Worm (Caenorhabditis elegans) whole organism, young adult: Measurements from ENCODE around the gene F01G10.10.

ENCODE experiments used
- B0019.2 ChIP-seq: fragments of 200-800 bp; sonication (Bioruptor generic); conservative IDR thresholded peaks from 2 replicates; pipeline ENCODE4 v1.3.6; 2022; ENCODE audit warnings: missing genetic modification reagents, missing genetic modification characterization, missing compliant biosample characterization
- C06A6.2 ChIP-seq: fragments of 200-800 bp; sonication (Bioruptor generic); conservative IDR thresholded peaks from 2 replicates; pipeline ENCODE4 v1.3.6; 2022; ENCODE audit warnings: missing genetic modification characterization, missing compliant biosample characterization
- C17E4.6 ChIP-seq: fragments of 200-800 bp; sonication (Bioruptor generic); IDR thresholded peaks from 2 replicates; pipeline ENCODE4 v1.3.6; 2022; ENCODE audit warnings: missing genetic modification reagents, missing genetic modification characterization, missing compliant biosample characterization
- D2030.7 ChIP-seq: fragments of 200-800 bp; sonication (Bioruptor generic); IDR thresholded peaks from 2 replicates; pipeline ENCODE4 v1.3.6; 2022; ENCODE audit warnings: missing genetic modification reagents, missing genetic modification characterization, missing compliant biosample characterization
- F22D6.2 ChIP-seq: sonication (generic microtip); optimal IDR thresholded peaks from 2 replicates; lab custom pipeline; 2016; ENCODE audit warnings: mild to moderate bottlenecking, missing genetic modification characterization, missing compliant biosample characterization
- F33H1.4 ChIP-seq: fragments of 200-800 bp; sonication (Bioruptor generic); IDR thresholded peaks from 2 replicates; pipeline ENCODE4 v1.3.6; 2022; ENCODE audit warnings: missing genetic modification reagents, missing genetic modification characterization, missing compliant biosample characterization
- F37B4.10 ChIP-seq: fragments of 200-800 bp; sonication (Bioruptor generic); IDR thresholded peaks from 2 replicates; pipeline ENCODE4 v1.3.6; 2022; ENCODE audit warnings: missing genetic modification characterization, missing compliant biosample characterization
- F52B5.7 ChIP-seq: sonication (generic microtip); optimal IDR thresholded peaks from 2 replicates; lab custom pipeline; 2016; ENCODE audit warnings: mild to moderate bottlenecking, missing genetic modification characterization, missing compliant biosample characterization
- F57A8.1 ChIP-seq: fragments of 200-800 bp; sonication (Bioruptor generic); optimal IDR thresholded peaks from 2 replicates; lab custom pipeline; 2018; ENCODE audit warnings: mild to moderate bottlenecking, missing genetic modification characterization, moderate library complexity, missing compliant biosample characterization
- T26A5.8 ChIP-seq: sonication (generic microtip); optimal IDR thresholded peaks from 2 replicates; lab custom pipeline; 2016; ENCODE audit warnings: missing genetic modification characterization, missing compliant biosample characterization
- Y56A3A.18 ChIP-seq: fragments of 200-800 bp; sonication (Bioruptor generic); IDR thresholded peaks from 2 replicates; pipeline ENCODE4 v1.3.6; 2022; ENCODE audit warnings: missing genetic modification reagents, missing genetic modification characterization, missing compliant biosample characterization
- Y67H2A.10 ChIP-seq: fragments of 200-800 bp; sonication (Bioruptor generic); conservative IDR thresholded peaks from 2 replicates; pipeline ENCODE4 v1.3.6; 2022; ENCODE audit warnings: missing genetic modification reagents, missing genetic modification characterization, missing compliant biosample characterization
- Y95B8A.8 ChIP-seq: fragments of 200-800 bp; sonication (Bioruptor generic); IDR thresholded peaks from 2 replicates; pipeline ENCODE4 v1.3.6; 2022; ENCODE audit warnings: missing genetic modification reagents, missing genetic modification characterization, missing compliant biosample characterization
- aptf-2 ChIP-seq: fragments of 200-800 bp; sonication (Bioruptor generic); conservative IDR thresholded peaks from 2 replicates; pipeline ENCODE4 v1.3.6; 2022; ENCODE audit warnings: missing genetic modification reagents, missing genetic modification characterization, missing compliant biosample characterization
- atf-7 ChIP-seq: sonication (generic microtip); optimal IDR thresholded peaks from 2 replicates; lab custom pipeline; 2017; ENCODE audit warnings: mild to moderate bottlenecking, missing genetic modification characterization, missing compliant biosample characterization
- attf-3 ChIP-seq: fragments of 200-800 bp; sonication (Bioruptor generic); conservative IDR thresholded peaks from 2 replicates; pipeline ENCODE4 v1.3.6; 2022; ENCODE audit warnings: missing genetic modification reagents, missing genetic modification characterization, missing compliant biosample characterization
- attf-6 ChIP-seq: fragments of 200-800 bp; sonication (Bioruptor generic); IDR thresholded peaks from 2 replicates; pipeline ENCODE4 v1.3.6; 2022; ENCODE audit warnings: missing genetic modification reagents, missing genetic modification characterization, missing compliant biosample characterization
- bed-2 ChIP-seq: fragments of 200-800 bp; sonication (Bioruptor generic); IDR thresholded peaks from 2 replicates; pipeline ENCODE4 v1.3.6; 2022; ENCODE audit warnings: missing genetic modification reagents, missing genetic modification characterization, missing compliant biosample characterization
- cebp-2 ChIP-seq: fragments of 200-800 bp; sonication (Bioruptor generic); IDR thresholded peaks from 2 replicates; pipeline ENCODE4 v1.3.6; 2022; ENCODE audit warnings: missing genetic modification characterization, missing compliant biosample characterization
- ceh-27 ChIP-seq: fragments of 200-800 bp; sonication (Bioruptor generic); optimal IDR thresholded peaks from 2 replicates; lab custom pipeline; 2018; ENCODE audit warnings: mild to moderate bottlenecking, missing genetic modification characterization, moderate library complexity, missing compliant biosample characterization
- ceh-79 ChIP-seq: sonication (generic microtip); optimal IDR thresholded peaks from 2 replicates; lab custom pipeline; 2017; ENCODE audit warnings: mild to moderate bottlenecking, missing genetic modification characterization, missing compliant biosample characterization
- ceh-91 ChIP-seq: fragments of 200-800 bp; sonication (Bioruptor generic); IDR thresholded peaks from 2 replicates; pipeline ENCODE4 v1.3.6; 2022; ENCODE audit warnings: missing genetic modification reagents, missing genetic modification characterization, missing compliant biosample characterization
- dpl-1 ChIP-seq: fragments of 150-350 bp; optimal IDR thresholded peaks from 2 replicates; lab custom pipeline; 2014; ENCODE audit warnings: missing biosample characterization, missing genetic modification reagents, missing genetic modification characterization
- gei-17 ChIP-seq: fragments of 200-800 bp; sonication (Bioruptor generic); optimal IDR thresholded peaks from 2 replicates; lab custom pipeline; 2018; ENCODE audit warnings: mild to moderate bottlenecking, missing genetic modification characterization, missing compliant biosample characterization
- hlh-26 ChIP-seq: fragments of 200-800 bp; sonication (Bioruptor generic); conservative IDR thresholded peaks from 2 replicates; pipeline ENCODE4 v1.3.6; 2022; ENCODE audit warnings: missing genetic modification reagents, missing genetic modification characterization, missing compliant biosample characterization
- hsf-1 ChIP-seq: fragments of 200-800 bp; sonication (Bioruptor generic); IDR thresholded peaks from 2 replicates; pipeline ENCODE4 v1.3.6; 2022; ENCODE audit warnings: missing genetic modification reagents, missing genetic modification characterization, missing compliant biosample characterization
- let-526 ChIP-seq: fragments of 200-800 bp; sonication (Bioruptor generic); IDR thresholded peaks from 2 replicates; pipeline ENCODE4 v1.3.6; 2022; ENCODE audit warnings: missing genetic modification reagents, missing genetic modification characterization, missing compliant biosample characterization
- let-607 ChIP-seq, 2 experiments: fragments of 200-800 bp in 1 of 2; sonication (Bioruptor generic) in 1 of 2; sonication (generic microtip) in 1 of 2; optimal IDR thresholded peaks; 2 replicates each; lab custom pipeline; 2016 to 2018; ENCODE audit warnings: mild to moderate bottlenecking in 2 of 2, missing compliant biosample characterization in 2 of 2, missing genetic modification characterization in 2 of 2, moderate library complexity in 2 of 2, missing genotype in 1 of 2
- lir-1 ChIP-seq: fragments of 200-800 bp; sonication (Bioruptor generic); conservative IDR thresholded peaks from 2 replicates; pipeline ENCODE4 v1.3.6; 2022; ENCODE audit warnings: missing genetic modification reagents, missing genetic modification characterization, missing compliant biosample characterization
- lsy-27 ChIP-seq: sonication (generic microtip); optimal IDR thresholded peaks from 2 replicates; lab custom pipeline; 2017; ENCODE audit warnings: missing genetic modification characterization, mild to moderate bottlenecking, missing compliant biosample characterization, antibody characterized with exemption, missing genotype, borderline replicate concordance; ENCODE audit not compliant: insufficient read depth
- madf-10 ChIP-seq: sonication (generic microtip); optimal IDR thresholded peaks from 2 replicates; lab custom pipeline; 2016; ENCODE audit warnings: mild to moderate bottlenecking, missing genetic modification characterization, missing compliant biosample characterization
- madf-3 ChIP-seq: fragments of 200-800 bp; sonication (Bioruptor generic); IDR thresholded peaks from 2 replicates; pipeline ENCODE4 v1.3.6; 2022; ENCODE audit warnings: missing genetic modification reagents, missing genetic modification characterization, missing compliant biosample characterization
- mcd-1 ChIP-seq: fragments of 200-800 bp; sonication (Bioruptor generic); IDR thresholded peaks from 2 replicates; pipeline ENCODE4 v1.3.6; 2022; ENCODE audit warnings: missing genetic modification reagents, missing genetic modification characterization, missing compliant biosample characterization
- mxl-1 ChIP-seq: sonication (generic microtip); optimal IDR thresholded peaks from 2 replicates; lab custom pipeline; 2016; ENCODE audit warnings: missing genetic modification characterization, missing compliant biosample characterization
- nfyb-1 ChIP-seq: fragments of 200-800 bp; sonication (Bioruptor generic); IDR thresholded peaks from 2 replicates; pipeline ENCODE4 v1.3.6; 2022; ENCODE audit warnings: missing genetic modification reagents, missing genetic modification characterization, missing compliant biosample characterization
- nhr-80 ChIP-seq: sonication (generic microtip); optimal IDR thresholded peaks from 2 replicates; lab custom pipeline; 2016; ENCODE audit warnings: missing genetic modification characterization, missing compliant biosample characterization
- sea-2 ChIP-seq: fragments of 200-800 bp; sonication (Bioruptor generic); IDR thresholded peaks from 2 replicates; pipeline ENCODE4 v1.3.6; 2022; ENCODE audit warnings: missing genetic modification characterization, missing compliant biosample characterization
- snpc-1.3 ChIP-seq: sonication (generic microtip); optimal IDR thresholded peaks from 2 replicates; lab custom pipeline; 2017; ENCODE audit warnings: missing genetic modification characterization, mild to moderate bottlenecking, missing compliant biosample characterization, antibody characterized with exemption, moderate library complexity, missing genotype, missing genetic modification reagents; ENCODE audit not compliant: insufficient read depth
- snpc-3.4 ChIP-seq: sonication (generic microtip); optimal IDR thresholded peaks from 2 replicates; lab custom pipeline; 2017; ENCODE audit warnings: missing genetic modification characterization, mild to moderate bottlenecking, missing compliant biosample characterization, antibody characterized with exemption, moderate library complexity, missing genotype, missing genetic modification reagents
- snpc-4 ChIP-seq, 5 experiments: fragments of 150-350 bp in 1 of 5; sonication (generic microtip) in 4 of 5; optimal IDR thresholded peaks; 2 replicates each; lab custom pipeline; 2014 to 2018; ENCODE audit warnings: missing genetic modification characterization in 5 of 5, missing biosample characterization in 3 of 5, antibody characterized with exemption in 2 of 5, mild to moderate bottlenecking in 2 of 5, missing compliant biosample characterization in 2 of 5, missing genotype in 2 of 5, moderate library complexity in 2 of 5, missing genetic modification reagents in 1 of 5
- unc-130 ChIP-seq: sonication (generic microtip); optimal IDR thresholded peaks from 2 replicates; lab custom pipeline; 2016; ENCODE audit warnings: missing genetic modification reagents, missing genetic modification characterization, missing compliant biosample characterization
- xnd-1 ChIP-seq: sonication (generic microtip); optimal IDR thresholded peaks from 2 replicates; lab custom pipeline; 2016; ENCODE audit warnings: missing genotype, missing genetic modification reagents, missing genetic modification characterization, missing compliant biosample characterization
- zfh-2 ChIP-seq: fragments of 200-800 bp; sonication (Bioruptor generic); conservative IDR thresholded peaks from 2 replicates; pipeline ENCODE4 v1.3.6; 2022; ENCODE audit warnings: missing genetic modification reagents, missing genetic modification characterization, missing compliant biosample characterization
- zim-3 ChIP-seq: sonication (generic microtip); optimal IDR thresholded peaks from 2 replicates; lab custom pipeline; 2017; ENCODE audit warnings: mild to moderate bottlenecking, missing genetic modification characterization, moderate library complexity, missing compliant biosample characterization
- ztf-22 ChIP-seq: fragments of 200-800 bp; sonication (Bioruptor generic); optimal IDR thresholded peaks from 2 replicates; lab custom pipeline; 2018; ENCODE audit warnings: mild to moderate bottlenecking, missing genetic modification characterization, moderate library complexity, missing compliant biosample characterization
- ztf-25 ChIP-seq: fragments of 200-800 bp; sonication (Bioruptor generic); IDR thresholded peaks from 2 replicates; pipeline ENCODE4 v1.3.6; 2022; ENCODE audit warnings: missing genetic modification reagents, missing genetic modification characterization, missing compliant biosample characterization

F01G10.10 gene

DNA sequence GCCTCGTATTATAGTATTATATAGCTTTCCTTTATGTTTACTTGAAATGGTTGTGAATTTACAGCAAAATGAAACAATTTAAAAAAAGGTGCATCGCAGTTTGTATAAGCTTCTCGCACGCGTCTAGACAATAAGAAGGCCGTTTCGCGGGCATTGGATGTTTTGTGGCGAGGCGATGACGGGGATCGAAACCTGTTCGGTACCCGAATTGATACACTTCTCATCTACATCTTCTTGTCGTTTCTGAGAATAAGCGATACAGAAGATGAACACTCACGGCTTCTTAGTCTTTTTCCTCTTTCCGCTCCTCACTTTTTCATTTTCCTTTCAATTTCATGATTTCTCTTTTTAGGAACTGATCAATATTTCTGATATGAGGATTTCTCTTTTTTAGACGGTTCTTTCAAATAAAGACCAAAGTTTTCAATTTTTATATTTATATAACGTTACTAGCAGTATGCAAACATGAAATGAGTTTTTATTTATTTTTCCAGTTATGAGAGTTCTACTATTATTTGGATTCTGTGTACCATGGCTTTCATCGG, at the start of gene F01G10.10 (continued):
- no peak for TF ChIP-seq ceh-79
- no peak for TF ChIP-seq Y67H2A.10 (GFP tag; lab: Robert Waterston, UW)
- TF ChIP-seq Y56A3A.18 (GFP tag; lab: Robert Waterston, UW): no peak
- no peak for TF ChIP-seq Y95B8A.8 (GFP tag; lab: Robert Waterston, UW)
- TF ChIP-seq zim-3 (tag; lab: Kevin White, UChicago): no peak
- TF ChIP-seq F33H1.4 (GFP tag; lab: Robert Waterston, UW): peak; percentile 25; the same call in 1 of the 2 replicates
- TF ChIP-seq snpc-1.3 (tag; lab: Kevin White, UChicago): no peak
- TF ChIP-seq hlh-26 (GFP tag; lab: Robert Waterston, UW): no peak
- 0 out of 2 replicates have a peak, but pooled peaks have one; percentile 63 for TF ChIP-seq hsf-1 (GFP tag; lab: Robert Waterston, UW)
- no peak for TF ChIP-seq zfh-2
- TF ChIP-seq gei-17 (GFP tag; lab: Kevin White, UChicago): no peak
- TF ChIP-seq let-607 (tag; optimal IDR thresholded peaks at IDR 0.05; lab: Kevin White, UChicago): peak in 1 of 2 experiments; percentile 26
- peak; percentile 48; the same call in 1 of the 2 replicates for TF ChIP-seq attf-6 (GFP tag; lab: Robert Waterston, UW)
- no peak for TF ChIP-seq mxl-1 (tag; lab: Kevin White, UChicago)
- no peak for TF ChIP-seq mcd-1 (GFP tag; lab: Robert Waterston, UW)
- TF ChIP-seq B0019.2: no peak
- 0 out of 2 replicates have a peak, but pooled peaks have one; percentile 43 for TF ChIP-seq F37B4.10
- no peak for TF ChIP-seq let-526 (GFP tag; lab: Robert Waterston, UW)
- TF ChIP-seq lsy-27 (tag; lab: Kevin White, UChicago): no peak
- no peak for TF ChIP-seq bed-2
- no peak for TF ChIP-seq F22D6.2 (tag; lab: Kevin White, UChicago)
- no peak for TF ChIP-seq unc-130 (GFP tag; lab: Kevin White, UChicago)
- TF ChIP-seq xnd-1: no peak
- no peak for TF ChIP-seq snpc-4 (GFP tag; optimal IDR thresholded peaks at IDR 0.05; lab: Kevin White, UChicago)
- TF ChIP-seq snpc-4 (tag; optimal IDR thresholded peaks at IDR 0.05; lab: Kevin White, UChicago): peak in 2 of 4 experiments; percentile 19 to 39
- TF ChIP-seq ztf-22 (GFP tag; lab: Kevin White, UChicago): peak; percentile 17
- no peak for TF ChIP-seq F57A8.1 (GFP tag; lab: Kevin White, UChicago)
- TF ChIP-seq madf-3 (GFP tag; lab: Robert Waterston, UW): peak; percentile 82; the same call in 1 of the 2 replicates
- peak; percentile 10; the same call in 1 of the 2 replicates for TF ChIP-seq nfyb-1
- no peak for TF ChIP-seq nhr-80 (tag; lab: Kevin White, UChicago)

DNA sequence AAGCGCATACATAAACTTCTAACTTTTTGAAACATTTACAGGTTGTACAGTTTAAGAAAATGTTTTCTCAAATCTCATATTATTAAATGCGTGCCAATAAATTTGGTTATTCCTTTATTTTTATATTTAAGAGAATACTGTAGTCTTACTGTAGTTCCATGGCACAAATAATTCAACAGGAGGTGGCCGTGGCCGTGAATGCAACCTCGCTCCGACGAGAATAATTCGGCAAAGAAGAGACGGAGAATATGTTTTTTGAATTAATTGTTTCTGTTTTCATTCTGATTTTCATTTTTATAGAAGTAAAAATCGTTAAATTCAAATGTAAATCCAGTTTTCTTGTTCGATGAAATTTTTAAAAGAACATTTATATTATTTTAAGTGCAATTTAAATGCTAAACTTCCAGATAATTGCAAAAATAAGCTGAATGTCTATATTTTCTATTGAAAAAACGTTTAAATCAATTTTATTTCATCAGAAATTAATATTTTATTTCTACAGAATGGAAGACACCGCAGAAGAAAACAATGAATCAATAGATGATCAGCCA, 48.6 kb upstream of the F01G10.10 start, which contains the start of gene gon-4:
Gene gon-4 (plus strand): TSS at position 501 of the 551 bp plus-strand sequence.
- TF ChIP-seq xnd-1 (no peak), ceh-27 (GFP tag; lab: Kevin White, UChicago) (peak; percentile 16), dpl-1 (no peak), snpc-1.3 (tag; lab: Kevin White, UChicago) (no peak), ztf-25 (no peak), aptf-2 (GFP tag; lab: Robert Waterston, UW) (no peak), madf-10 (tag; lab: Kevin White, UChicago) (no peak), D2030.7 (GFP tag; lab: Robert Waterston, UW) (no peak), C17E4.6 (GFP tag; lab: Robert Waterston, UW) (no peak), sea-2 (GFP tag; lab: Robert Waterston, UW) (no peak), T26A5.8 (tag; lab: Kevin White, UChicago) (no peak), C06A6.2 (GFP tag; lab: Robert Waterston, UW) (no peak), F52B5.7 (tag; lab: Kevin White, UChicago) (no peak), cebp-2 (GFP tag; lab: Robert Waterston, UW) (no peak), ceh-91 (GFP tag; lab: Robert Waterston, UW) (no peak), lir-1 (GFP tag; lab: Robert Waterston, UW) (no peak), atf-7 (tag; lab: Kevin White, UChicago) (no peak), zim-3 (tag; lab: Kevin White, UChicago) (no peak), Y67H2A.10 (GFP tag; lab: Robert Waterston, UW) (no peak), snpc-3.4 (tag; lab: Kevin White, UChicago) (no peak), nhr-80 (tag; lab: Kevin White, UChicago) (no peak), attf-3 (no peak), F37B4.10 (no peak)
